Fruit fly (Drosophila melanogaster): Measurements from ENCODE around the gene CG43373.

Gene CG43373

DNA sequence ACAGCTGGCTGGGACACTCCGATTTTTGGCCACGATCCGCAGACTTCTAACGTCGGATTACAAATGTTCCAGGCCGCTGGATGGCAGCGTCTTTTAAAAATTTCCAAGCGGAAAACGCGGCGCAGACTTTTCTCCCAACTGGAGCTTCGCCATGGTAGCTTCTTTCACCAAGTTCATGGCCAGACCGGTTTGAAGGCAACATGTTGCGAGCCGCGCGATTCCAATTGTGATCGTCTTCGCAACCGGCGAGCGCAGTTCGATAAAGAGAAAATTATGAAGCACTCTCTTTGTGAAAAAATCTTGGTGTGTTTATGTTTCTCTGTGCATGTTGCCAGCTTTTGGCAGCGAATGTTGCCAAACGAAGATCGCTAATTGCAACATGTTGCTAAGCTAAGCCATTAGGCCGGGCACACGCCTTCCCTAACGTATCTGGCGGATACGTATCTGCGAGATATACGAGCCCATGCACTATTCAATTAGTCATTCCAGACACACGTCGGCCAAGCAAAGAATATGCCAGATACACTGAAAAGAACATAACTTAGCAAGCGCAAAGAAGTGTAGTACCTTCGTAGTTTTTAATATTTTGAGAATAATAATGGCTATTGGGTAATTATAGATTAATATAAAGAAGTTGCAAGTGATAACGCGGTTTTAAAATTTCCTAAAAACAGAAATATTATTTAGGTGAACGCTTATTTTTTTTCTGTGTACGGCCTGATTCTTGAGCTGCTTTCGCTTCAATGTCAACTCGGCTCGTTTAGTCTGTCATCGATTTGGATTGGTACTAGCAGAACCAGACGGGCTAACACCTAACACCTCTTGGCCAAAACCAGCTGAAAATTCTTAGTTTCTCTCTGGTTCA, 91.1 kb downstream of the CG43373 start, which contains the start of gene dsx-c73A (continued):
- TF ChIP-seq ranshi (GFP tag; IDR thresholded peaks at IDR 0.05): 0 out of 2 replicates have a peak, but pooled peaks have one; percentile 20
- no peak for TF ChIP-seq trh (GFP tag; optimal IDR thresholded peaks at IDR 0.05)
- no peak for TF ChIP-seq CG9876 (GFP tag; optimal IDR thresholded peaks at IDR 0.05)
- peak; percentile 69 for TF ChIP-seq zen (tag; optimal IDR thresholded peaks at IDR 0.05)
- TF ChIP-seq CG10366 (GFP tag; IDR thresholded peaks at IDR 0.05): peak; percentile 34; the same call in 1 of the 2 replicates
- peak; percentile 60 for TF ChIP-seq Oli (tag; optimal IDR thresholded peaks at IDR 0.05)
- no peak for TF ChIP-seq CG2875 (GFP tag; optimal IDR thresholded peaks at IDR 0.05)
- TF ChIP-seq CG17802 (tag; optimal IDR thresholded peaks at IDR 0.05): peak; percentile 6
- no peak for TF ChIP-seq Dp (GFP tag; optimal IDR thresholded peaks at IDR 0.05)
- TF ChIP-seq dmrt99B (tag; optimal IDR thresholded peaks at IDR 0.05): peak; percentile 22
- peak; percentile 42 for TF ChIP-seq unpg (GFP tag; optimal IDR thresholded peaks at IDR 0.05)
- no peak for TF ChIP-seq CG32767 (GFP tag; IDR thresholded peaks at IDR 0.05)
- TF ChIP-seq CG17385 (GFP tag; optimal IDR thresholded peaks at IDR 0.05): no peak
- 0 out of 3 replicates have a peak, but pooled peaks have one; percentile 17 for TF ChIP-seq CG11456 (GFP tag; IDR thresholded peaks at IDR 0.05)

DNA sequence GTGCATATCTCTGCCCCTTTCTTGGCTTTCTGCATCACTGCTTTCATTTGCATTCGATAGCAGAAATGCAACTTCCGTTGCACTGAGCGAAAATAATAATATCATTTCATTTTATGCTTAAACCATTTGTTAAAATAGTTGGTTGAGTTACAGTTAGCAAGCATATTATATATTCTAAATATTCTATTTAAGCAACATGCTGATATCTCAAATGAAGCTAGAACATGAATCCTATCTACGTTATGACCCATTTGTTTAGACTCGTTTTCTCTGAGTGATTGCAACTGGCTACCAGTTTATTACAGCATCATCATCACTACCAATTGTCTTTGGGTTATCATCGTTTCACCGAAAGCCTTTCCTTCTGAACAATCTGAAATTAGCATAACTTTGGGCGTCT, 100.5 kb downstream of the CG43373 start:
- no peak for TF ChIP-seq Mad (GFP tag; optimal IDR thresholded peaks at IDR 0.05)
- TF ChIP-seq CG9727 (GFP tag; optimal IDR thresholded peaks at IDR 0.05): no peak
- peak; percentile 27 for TF ChIP-seq Asciz (GFP tag; optimal IDR thresholded peaks at IDR 0.05)
- no peak for TF ChIP-seq CG7271 (tag; optimal IDR thresholded peaks at IDR 0.05)
- TF ChIP-seq bsh (GFP tag; optimal IDR thresholded peaks at IDR 0.05): peak in 1 of 2 experiments; percentile 44
- TF ChIP-seq phol (tag; optimal IDR thresholded peaks at IDR 0.05): peak; percentile 41
- peak; percentile 42 for TF ChIP-seq CG18262 (tag; optimal IDR thresholded peaks at IDR 0.05)
- TF ChIP-seq CG6689 (GFP tag; IDR thresholded peaks at IDR 0.05): no peak
- peak; percentile 41 for TF ChIP-seq gem (tag; optimal IDR thresholded peaks at IDR 0.05)
- 0 out of 3 replicates have a peak, but pooled peaks have one; percentile 26 for TF ChIP-seq CG17361 (GFP tag; IDR thresholded peaks at IDR 0.05)
- peak; percentile 70 for TF ChIP-seq Sox102F (GFP tag; optimal IDR thresholded peaks at IDR 0.05)
- TF ChIP-seq CG2199 (GFP tag; IDR thresholded peaks at IDR 0.05): no peak
- peak; percentile 26; the same call in 1 of the 2 replicates for TF ChIP-seq vvl (GFP tag; IDR thresholded peaks at IDR 0.05)
- peak; percentile 23 for TF ChIP-seq sens (GFP tag)
- no peak for TF ChIP-seq chif (GFP tag; optimal IDR thresholded peaks at IDR 0.05)
- TF ChIP-seq CG5953 (GFP tag; IDR thresholded peaks at IDR 0.05): 0 out of 2 replicates have a peak, but pooled peaks have one; percentile 5
- peak; percentile 8 for TF ChIP-seq ATbp (GFP tag; optimal IDR thresholded peaks at IDR 0.05)
- peak; percentile 43 for TF ChIP-seq dmrt99B (tag; optimal IDR thresholded peaks at IDR 0.05)
- TF ChIP-seq CG2712 (tag; optimal IDR thresholded peaks at IDR 0.05): peak; percentile 22
- TF ChIP-seq toy (GFP tag; IDR thresholded peaks at IDR 0.05): no peak
- TF ChIP-seq CG13123 (GFP tag; optimal IDR thresholded peaks at IDR 0.05): no peak
- peak; percentile 45; the same call in 1 of the 2 replicates for TF ChIP-seq wor (GFP tag; IDR thresholded peaks at IDR 0.05)
- TF ChIP-seq CG17912 (GFP tag; optimal IDR thresholded peaks at IDR 0.05): no peak
- peak; percentile 35 for TF ChIP-seq CG10979 (tag; optimal IDR thresholded peaks at IDR 0.05)
- peak; percentile 35 for TF ChIP-seq Blimp-1 (GFP tag; optimal IDR thresholded peaks at IDR 0.05)
- peak; percentile 8 for TF ChIP-seq CG1529 (GFP tag; optimal IDR thresholded peaks at IDR 0.05)
- TF ChIP-seq row (GFP tag; IDR thresholded peaks at IDR 0.05): 0 out of 3 replicates have a peak, but pooled peaks have one; percentile 26
- peak; percentile 1 for TF ChIP-seq az2 (GFP tag; optimal IDR thresholded peaks at IDR 0.05)
- TF ChIP-seq CG11504 (tag; optimal IDR thresholded peaks at IDR 0.05): peak; percentile 44
- no peak for TF ChIP-seq CG10565 (GFP tag; optimal IDR thresholded peaks at IDR 0.05)
- TF ChIP-seq CG1603 (tag; optimal IDR thresholded peaks at IDR 0.05): peak; percentile 44
- TF ChIP-seq ci (GFP tag; IDR thresholded peaks at IDR 0.05): 0 out of 3 replicates have a peak, but pooled peaks have one; percentile 25
- peak; percentile 17 for TF ChIP-seq CG8388 (GFP tag; optimal IDR thresholded peaks at IDR 0.05)
- TF ChIP-seq unpg (GFP tag; optimal IDR thresholded peaks at IDR 0.05): no peak
- TF ChIP-seq CG31441 (GFP tag; IDR thresholded peaks at IDR 0.05): peak; percentile 24; the same call in 1 of the 2 replicates
